Fruit fly (Drosophila melanogaster): ENCODE results near the gene PGRP-LF.

Gene PGRP-LF

dm6 chr3L:9355555-9355954 is 6.1 kb downstream of the PGRP-LF start:
- TF ChIP-seq CG9948 (tag; optimal IDR thresholded peaks at IDR 0.05) (no peak), Pif1B (GFP tag; optimal IDR thresholded peaks at IDR 0.05) (no peak), CG8159 (tag; optimal IDR thresholded peaks at IDR 0.05) (no peak), CG14655 (GFP tag; optimal IDR thresholded peaks at IDR 0.05) (no peak), gl (tag; optimal IDR thresholded peaks at IDR 0.05) (no peak), CG32121 (GFP tag; IDR thresholded peaks at IDR 0.05) (no peak), CG34367 (tag; optimal IDR thresholded peaks at IDR 0.05) (no peak)

dm6 chr3L:9356138-9356753 is 6.8 kb downstream of the PGRP-LF start:
- no peak for TF ChIP-seq CG10348 (GFP tag; IDR thresholded peaks at IDR 0.05)
- TF ChIP-seq CG12605 (GFP tag; IDR thresholded peaks at IDR 0.05), result no peak
- TF ChIP-seq EcR (GFP tag; optimal IDR thresholded peaks at IDR 0.05), result peak; percentile 65
- no peak for TF ChIP-seq rn (GFP tag; IDR thresholded peaks at IDR 0.05)
- no peak for TF ChIP-seq CG32121 (GFP tag; IDR thresholded peaks at IDR 0.05)

dm6 chr3L:9357830-9358712 is 8.7 kb downstream of the PGRP-LF start:
- TF ChIP-seq D1 (tag; optimal IDR thresholded peaks at IDR 0.05) (no peak), CG34367 (tag; optimal IDR thresholded peaks at IDR 0.05) (peak; percentile 21), CG13204 (GFP tag; optimal IDR thresholded peaks at IDR 0.05) (no peak), CG15710 (tag; optimal IDR thresholded peaks at IDR 0.05) (peak; percentile 52), EcR (GFP tag; optimal IDR thresholded peaks at IDR 0.05) (no peak), CG12605 (GFP tag; IDR thresholded peaks at IDR 0.05) (peak; percentile 72), CG8301 (tag; optimal IDR thresholded peaks at IDR 0.05) (peak; percentile 30), CG32121 (GFP tag; IDR thresholded peaks at IDR 0.05) (peak; percentile 51; the same call in 1 of the 2 replicates), Snoo (tag; optimal IDR thresholded peaks at IDR 0.05) (no peak), CG17806 (tag; optimal IDR thresholded peaks at IDR 0.05) (peak; percentile 31), CG4496 (GFP tag; IDR thresholded peaks at IDR 0.05) (peak; percentile 65), CG9948 (tag; optimal IDR thresholded peaks at IDR 0.05) (peak; percentile 11), Pif1B (GFP tag; optimal IDR thresholded peaks at IDR 0.05) (peak; percentile 51), CG8159 (tag; optimal IDR thresholded peaks at IDR 0.05) (peak; percentile 31), CG10348 (GFP tag; IDR thresholded peaks at IDR 0.05) (no peak), CG14655 (GFP tag; optimal IDR thresholded peaks at IDR 0.05) (peak; percentile 71), gl (tag; optimal IDR thresholded peaks at IDR 0.05) (peak; percentile 75), Pif1A (GFP tag; optimal IDR thresholded peaks at IDR 0.05) (peak; percentile 18), fd96Ca (GFP tag; IDR thresholded peaks at IDR 0.05) (no peak), rn (GFP tag; IDR thresholded peaks at IDR 0.05) (no peak), Ets98B (GFP tag; IDR thresholded peaks at IDR 0.05) (peak; percentile 53)

- TF ChIP-seq CG8301 (tag; optimal IDR thresholded peaks at IDR 0.05), result peak; percentile 17
- peak; percentile 68; the same call in 2 of the 3 replicates for TF ChIP-seq CG4496 (GFP tag; IDR thresholded peaks at IDR 0.05)
- TF ChIP-seq CG12605 (GFP tag; IDR thresholded peaks at IDR 0.05), result peak; percentile 55; the same call in 1 of the 2 replicates
- peak; percentile 56 for TF ChIP-seq CG32121 (GFP tag; IDR thresholded peaks at IDR 0.05)
- peak; percentile 47 for TF ChIP-seq Pif1B (GFP tag; optimal IDR thresholded peaks at IDR 0.05)
- no peak for TF ChIP-seq CG10348 (GFP tag; IDR thresholded peaks at IDR 0.05)
- no peak for TF ChIP-seq rn (GFP tag; IDR thresholded peaks at IDR 0.05)
- no peak for TF ChIP-seq CG13204 (GFP tag; optimal IDR thresholded peaks at IDR 0.05)
- no peak for TF ChIP-seq CG34367 (tag; optimal IDR thresholded peaks at IDR 0.05)
- TF ChIP-seq Pif1A (GFP tag; optimal IDR thresholded peaks at IDR 0.05), result peak; percentile 27
- no peak for TF ChIP-seq CG9948 (tag; optimal IDR thresholded peaks at IDR 0.05)
- peak; percentile 4 for TF ChIP-seq CG17806 (tag; optimal IDR thresholded peaks at IDR 0.05)
- TF ChIP-seq EcR (GFP tag; optimal IDR thresholded peaks at IDR 0.05), result no peak
- TF ChIP-seq CG15710 (tag; optimal IDR thresholded peaks at IDR 0.05), result peak; percentile 3
- TF ChIP-seq fd96Ca (GFP tag; IDR thresholded peaks at IDR 0.05), result peak; percentile 73
- TF ChIP-seq CG14655 (GFP tag; optimal IDR thresholded peaks at IDR 0.05), result no peak
- TF ChIP-seq gl (tag; optimal IDR thresholded peaks at IDR 0.05), result peak; percentile 21
- TF ChIP-seq D1 (tag; optimal IDR thresholded peaks at IDR 0.05), result no peak
- TF ChIP-seq Ets98B (GFP tag; IDR thresholded peaks at IDR 0.05), result peak; percentile 68
- no peak for TF ChIP-seq Snoo (tag; optimal IDR thresholded peaks at IDR 0.05)
- no peak for TF ChIP-seq CG8159 (tag; optimal IDR thresholded peaks at IDR 0.05)
These were observed 9.3 kb downstream of the PGRP-LF start, which contains the start of the genes UGP and Svip for dm6 chr3L:9358713-9359040. Gene UGP, minus strand, starts transcription at chr3L:9358935. Gene Svip, plus strand, starts transcription at chr3L:9358999.

- TF ChIP-seq CG8159 (tag; optimal IDR thresholded peaks at IDR 0.05) (no peak), Ets98B (GFP tag; IDR thresholded peaks at IDR 0.05) (peak; percentile 26; the same call in 1 of the 2 replicates), CG14655 (GFP tag; optimal IDR thresholded peaks at IDR 0.05) (no peak), CG15710 (tag; optimal IDR thresholded peaks at IDR 0.05) (no peak), EcR (GFP tag; optimal IDR thresholded peaks at IDR 0.05) (peak; percentile 66), D1 (tag; optimal IDR thresholded peaks at IDR 0.05) (no peak), Snoo (tag; optimal IDR thresholded peaks at IDR 0.05) (peak; percentile 2), rn (GFP tag; IDR thresholded peaks at IDR 0.05) (no peak), gl (tag; optimal IDR thresholded peaks at IDR 0.05) (peak; percentile 38), Pif1B (GFP tag; optimal IDR thresholded peaks at IDR 0.05) (no peak), fd96Ca (GFP tag; IDR thresholded peaks at IDR 0.05) (no peak), Pif1A (GFP tag; optimal IDR thresholded peaks at IDR 0.05) (no peak), CG10348 (GFP tag; IDR thresholded peaks at IDR 0.05) (no peak), CG13204 (GFP tag; optimal IDR thresholded peaks at IDR 0.05) (peak; percentile 13), CG32121 (GFP tag; IDR thresholded peaks at IDR 0.05) (0 out of 2 replicates have a peak, but pooled peaks have one; percentile 31), CG34367 (tag; optimal IDR thresholded peaks at IDR 0.05) (no peak), CG9948 (tag; optimal IDR thresholded peaks at IDR 0.05) (no peak), CG4496 (GFP tag; IDR thresholded peaks at IDR 0.05) (peak; percentile 28; the same call in 1 of the 3 replicates), CG12605 (GFP tag; IDR thresholded peaks at IDR 0.05) (no peak), CG17806 (tag; optimal IDR thresholded peaks at IDR 0.05) (no peak), CG8301 (tag; optimal IDR thresholded peaks at IDR 0.05) (no peak)
These were observed 10.8 kb downstream of the PGRP-LF start, which contains the start of gene Pdxk for dm6 chr3L:9360217-9360692. Gene Pdxk, plus strand, starts transcription at chr3L:9360316.
